Worm (Caenorhabditis elegans) whole organism, L2 larva: ENCODE results near the gene F32D8.8.
A peak's percentile ranks its signal among the peaks of the same experiment; 100 is the strongest.

ENCODE experiments used
- C34F6.9 ChIP-seq: fragments of 150-350 bp; optimal IDR thresholded peaks from 2 replicates; lab custom pipeline; 2014; ENCODE audit warnings: missing biosample characterization, missing genetic modification characterization
- F13H6.1 ChIP-seq: sonication (generic microtip); optimal IDR thresholded peaks from 2 replicates; lab custom pipeline; 2016; ENCODE audit warnings: missing genetic modification characterization, missing compliant biosample characterization
- R02D3.7 ChIP-seq: fragments of 150-350 bp; optimal IDR thresholded peaks from 2 replicates; lab custom pipeline; 2014; ENCODE audit warnings: missing biosample characterization, missing genetic modification characterization
- Y55F3AM.14 ChIP-seq: fragments of 200-800 bp; sonication (Bioruptor generic); optimal IDR thresholded peaks from 2 replicates; lab custom pipeline; 2018; ENCODE audit warnings: mild to moderate bottlenecking, missing genetic modification characterization, missing compliant biosample characterization
- ZK546.5 ChIP-seq: sonication (generic microtip); optimal IDR thresholded peaks from 2 replicates; lab custom pipeline; 2017; ENCODE audit warnings: missing biosample characterization, missing genetic modification characterization
- alr-1 ChIP-seq: fragments of 150-350 bp; optimal IDR thresholded peaks from 2 replicates; lab custom pipeline; 2014; ENCODE audit warnings: missing biosample characterization, missing genetic modification characterization
- aly-2 ChIP-seq: fragments of 150-350 bp; optimal IDR thresholded peaks from 2 replicates; lab custom pipeline; 2014; ENCODE audit warnings: missing biosample characterization, missing genetic modification characterization
- ama-1 ChIP-seq: fragments of 150-350 bp; optimal IDR thresholded peaks from 2 replicates; lab custom pipeline; 2018; ENCODE audit warnings: inconsistent platforms
- blmp-1 ChIP-seq: sonication (generic microtip); optimal IDR thresholded peaks from 2 replicates; lab custom pipeline; 2017; ENCODE audit warnings: missing genetic modification characterization, mild to moderate bottlenecking, missing compliant biosample characterization, antibody characterized with exemption, moderate library complexity; ENCODE audit not compliant: insufficient read depth
- ceh-16 ChIP-seq: fragments of 150-350 bp; optimal IDR thresholded peaks from 2 replicates; lab custom pipeline; 2014; ENCODE audit warnings: missing biosample characterization, missing genetic modification characterization
- crh-2 ChIP-seq: sonication (generic microtip); optimal IDR thresholded peaks from 2 replicates; lab custom pipeline; 2017; ENCODE audit warnings: missing biosample characterization, missing genetic modification characterization
- dmd-4 ChIP-seq: sonication (generic microtip); optimal IDR thresholded peaks from 2 replicates; lab custom pipeline; 2017; ENCODE audit warnings: missing biosample characterization, missing genetic modification characterization
- egl-27 ChIP-seq: sonication (generic microtip); optimal IDR thresholded peaks from 3 replicates; lab custom pipeline; 2017; ENCODE audit warnings: missing biosample characterization, missing genetic modification reagents, missing genetic modification characterization
- elt-1 ChIP-seq: fragments of 150-350 bp; optimal IDR thresholded peaks from 2 replicates; lab custom pipeline; 2014; ENCODE audit warnings: missing biosample characterization, missing genetic modification characterization
- fos-1 ChIP-seq: fragments of 150-350 bp; optimal IDR thresholded peaks from 2 replicates; lab custom pipeline; 2014; ENCODE audit warnings: missing biosample characterization, missing genetic modification characterization
- lin-13 ChIP-seq: fragments of 150-350 bp; optimal IDR thresholded peaks from 2 replicates; lab custom pipeline; 2014; ENCODE audit warnings: missing biosample characterization, missing genetic modification reagents, missing genetic modification characterization
- lsy-2 ChIP-seq, 2 experiments: fragments of 150-350 bp in 1 of 2; sonication (generic microtip) in 1 of 2; optimal IDR thresholded peaks; 2 replicates each; lab custom pipeline; 2014 to 2017; ENCODE audit warnings: missing biosample characterization in 2 of 2, missing genetic modification characterization in 2 of 2
- mab-5 ChIP-seq: fragments of 150-350 bp; optimal IDR thresholded peaks from 2 replicates; lab custom pipeline; 2014; ENCODE audit warnings: missing biosample characterization, missing genetic modification characterization
- mdl-1 ChIP-seq, 2 experiments: fragments of 150-350 bp in 1 of 2; sonication (generic microtip) in 1 of 2; optimal IDR thresholded peaks; 2 replicates each; lab custom pipeline; 2017; ENCODE audit warnings: missing biosample characterization in 2 of 2, missing genetic modification characterization in 2 of 2
- nhr-11 ChIP-seq: fragments of 150-350 bp; optimal IDR thresholded peaks from 2 replicates; lab custom pipeline; 2014; ENCODE audit warnings: missing biosample characterization, missing genetic modification characterization
- nhr-21 ChIP-seq: fragments of 150-350 bp; optimal IDR thresholded peaks from 2 replicates; lab custom pipeline; 2014; ENCODE audit warnings: missing biosample characterization, missing genetic modification characterization
- nhr-23 ChIP-seq: fragments of 150-350 bp; optimal IDR thresholded peaks from 2 replicates; lab custom pipeline; 2014; ENCODE audit warnings: missing biosample characterization, missing genetic modification reagents, missing genetic modification characterization
- nhr-237 ChIP-seq: fragments of 150-350 bp; optimal IDR thresholded peaks from 2 replicates; lab custom pipeline; 2014; ENCODE audit warnings: missing biosample characterization, missing genetic modification characterization
- nhr-25 ChIP-seq: fragments of 150-350 bp; sonication (generic microtip); optimal IDR thresholded peaks from 3 replicates; lab custom pipeline; 2014; ENCODE audit warnings: missing biosample characterization, missing genetic modification characterization
- peb-1 ChIP-seq: fragments of 150-350 bp; optimal IDR thresholded peaks from 2 replicates; lab custom pipeline; 2014; ENCODE audit warnings: missing biosample characterization, missing genetic modification characterization
- sma-3 ChIP-seq: sonication (generic microtip); optimal IDR thresholded peaks from 2 replicates; lab custom pipeline; 2016; ENCODE audit warnings: missing genetic modification reagents, missing genetic modification characterization, missing compliant biosample characterization
- sma-9 ChIP-seq, 2 experiments: fragments of 150-350 bp in 1 of 2; sonication (generic microtip) in 1 of 2; optimal IDR thresholded peaks; 2 replicates each; lab custom pipeline; 2014 to 2016; ENCODE audit warnings: missing genetic modification characterization in 2 of 2, mild to moderate bottlenecking in 1 of 2, missing biosample characterization in 1 of 2, missing compliant biosample characterization in 1 of 2, missing genetic modification reagents in 1 of 2, moderate library complexity in 1 of 2
- unc-39 ChIP-seq: fragments of 150-350 bp; optimal IDR thresholded peaks from 2 replicates; lab custom pipeline; 2014; ENCODE audit warnings: missing biosample characterization, missing genetic modification characterization
- unc-55 ChIP-seq: fragments of 150-350 bp; sonication (generic microtip); optimal IDR thresholded peaks from 3 replicates; lab custom pipeline; 2014; ENCODE audit warnings: missing biosample characterization, missing genetic modification reagents, missing genetic modification characterization
- unc-62 ChIP-seq: fragments of 150-350 bp; optimal IDR thresholded peaks from 2 replicates; lab custom pipeline; 2014; ENCODE audit warnings: missing biosample characterization, missing genetic modification reagents, missing genetic modification characterization
- zag-1 ChIP-seq: fragments of 150-350 bp; optimal IDR thresholded peaks from 2 replicates; lab custom pipeline; 2014; ENCODE audit warnings: missing biosample characterization, missing genetic modification characterization
- ztf-1 ChIP-seq: fragments of 200-800 bp; sonication (Bioruptor generic); conservative IDR thresholded peaks from 2 replicates; pipeline ENCODE4 v1.3.6; 2022; ENCODE audit warnings: missing genetic modification characterization, missing compliant biosample characterization
- ztf-4 ChIP-seq: fragments of 150-350 bp; optimal IDR thresholded peaks from 2 replicates; lab custom pipeline; 2014; ENCODE audit warnings: missing biosample characterization, missing genetic modification characterization

Gene F32D8.8

ce11 chrV:10890980-10891379, 11.6 kb downstream of the F32D8.8 start, which contains the start of gene F32D8.12 (continued):
- TF ChIP-seq nhr-11 (tag; lab: Kevin White, UChicago): no peak
- TF ChIP-seq egl-27: no peak
- no peak for TF ChIP-seq unc-39
- peak; percentile 49 for TF ChIP-seq C34F6.9 (tag; lab: Kevin White, UChicago)
- TF ChIP-seq F13H6.1 (tag; lab: Kevin White, UChicago): peak; percentile 16
- TF ChIP-seq nhr-237 (tag; lab: Kevin White, UChicago): no peak
- TF ChIP-seq R02D3.7 (tag; lab: Kevin White, UChicago): no peak
- peak; percentile 6 for TF ChIP-seq sma-3
- TF ChIP-seq unc-55 (GFP tag; lab: Kevin White, UChicago): peak; percentile 20
- TF ChIP-seq aly-2 (tag; lab: Kevin White, UChicago): no peak
- no peak for TF ChIP-seq nhr-23 (tag; lab: Kevin White, UChicago)
- TF ChIP-seq ama-1: no peak
- peak; percentile 13 for TF ChIP-seq blmp-1 (tag; lab: Kevin White, UChicago)
- peak; percentile 18 for TF ChIP-seq sma-9 (GFP tag; optimal IDR thresholded peaks at IDR 0.05; lab: Kevin White, UChicago)
- TF ChIP-seq sma-9 (tag; optimal IDR thresholded peaks at IDR 0.05; lab: Kevin White, UChicago): no peak
- TF ChIP-seq ZK546.5 (tag; lab: Kevin White, UChicago): no peak
- TF ChIP-seq ztf-4 (tag; lab: Kevin White, UChicago): no peak
- peak; percentile 61 for TF ChIP-seq fos-1
- peak in 1 of 2 experiments; percentile 55 for TF ChIP-seq lsy-2 (tag; optimal IDR thresholded peaks at IDR 0.05; lab: Kevin White, UChicago)

DNA sequence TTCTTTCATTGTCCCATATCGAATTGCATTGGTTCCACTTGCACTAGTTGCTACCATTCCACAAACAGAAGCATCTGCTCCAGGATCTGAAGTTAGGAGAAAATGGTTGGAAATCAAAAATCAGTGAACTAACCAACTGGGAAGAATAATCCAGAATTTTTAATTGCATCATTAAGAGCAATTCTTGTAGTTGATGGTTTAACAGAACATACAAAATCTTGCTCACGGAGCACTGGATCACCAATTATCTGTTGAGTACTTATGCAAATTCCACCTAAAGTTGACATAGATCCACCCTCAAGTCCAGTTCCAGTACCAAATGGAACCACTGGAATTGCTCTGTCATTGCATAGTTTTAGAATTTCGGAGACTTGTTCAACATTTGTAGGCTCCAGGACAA, 12.8 kb downstream of the F32D8.8 start:
- no peak for TF ChIP-seq dmd-4 (tag; lab: Kevin White, UChicago)
- no peak for TF ChIP-seq zag-1 (tag; lab: Kevin White, UChicago)
- peak; percentile 47 for TF ChIP-seq ama-1
- TF ChIP-seq elt-1 (tag; lab: Kevin White, UChicago): no peak
- no peak for TF ChIP-seq ztf-4 (tag; lab: Kevin White, UChicago)
- TF ChIP-seq ceh-16 (tag; lab: Kevin White, UChicago): no peak
- no peak for TF ChIP-seq unc-39

DNA sequence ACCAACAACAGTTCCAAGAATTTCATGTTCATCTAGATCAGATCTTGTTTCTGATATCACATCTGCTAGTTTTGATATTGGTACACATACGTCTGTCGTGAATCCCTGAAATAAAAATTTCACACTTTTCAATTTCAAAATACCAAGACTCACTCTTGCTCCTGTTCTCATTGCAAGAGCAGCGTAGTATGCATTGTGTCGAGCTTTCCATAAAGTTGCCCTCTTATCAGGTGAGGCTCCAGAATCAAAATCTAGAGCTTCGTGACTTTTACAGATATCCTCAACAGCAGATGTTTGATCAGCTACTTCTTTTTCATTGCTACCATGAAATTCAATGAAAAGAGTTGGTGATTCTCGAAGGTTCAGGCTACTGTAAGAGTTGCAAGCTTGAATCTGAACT, 13.5 kb downstream of the F32D8.8 start, which contains the start of gene F32D8.11:
TSS of gene F32D8.11 (minus strand) at position 101 of the 400 bp plus-strand sequence.
- no peak for TF ChIP-seq unc-62 (GFP tag; lab: Kevin White, UChicago)

DNA sequence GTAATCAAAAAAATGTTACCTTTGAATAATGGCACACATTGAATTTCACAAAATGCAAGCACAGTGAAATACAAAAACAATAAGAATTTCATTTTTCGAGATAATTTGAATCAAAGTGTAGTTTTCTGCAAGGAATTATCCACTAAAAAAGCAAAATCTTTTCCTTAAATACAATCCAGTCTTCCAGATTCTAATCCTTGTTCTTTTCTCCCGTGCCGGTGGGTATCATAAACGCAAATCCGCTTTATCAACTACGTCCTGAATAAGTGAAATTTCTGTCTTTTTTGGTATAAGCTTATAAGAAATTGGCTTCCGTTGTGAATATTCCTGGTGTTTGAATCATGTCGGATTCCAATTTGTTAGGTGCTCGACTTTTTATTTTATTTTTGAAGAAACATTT, 14.4 kb downstream of the F32D8.8 start:
- TF ChIP-seq Y55F3AM.14: no peak
- no peak for TF ChIP-seq ztf-1 (GFP tag; lab: Robert Waterston, UW)
- TF ChIP-seq sma-9 (GFP tag; optimal IDR thresholded peaks at IDR 0.05; lab: Kevin White, UChicago): peak; percentile 11
- no peak for TF ChIP-seq sma-9 (tag; optimal IDR thresholded peaks at IDR 0.05; lab: Kevin White, UChicago)
- no peak for TF ChIP-seq dmd-4 (tag; lab: Kevin White, UChicago)
- TF ChIP-seq lsy-2 (tag; optimal IDR thresholded peaks at IDR 0.05; lab: Kevin White, UChicago): no peak
- no peak for TF ChIP-seq nhr-11 (tag; lab: Kevin White, UChicago)
- TF ChIP-seq crh-2 (tag; lab: Kevin White, UChicago): no peak
- no peak for TF ChIP-seq F13H6.1 (tag; lab: Kevin White, UChicago)
- no peak for TF ChIP-seq nhr-21

DNA sequence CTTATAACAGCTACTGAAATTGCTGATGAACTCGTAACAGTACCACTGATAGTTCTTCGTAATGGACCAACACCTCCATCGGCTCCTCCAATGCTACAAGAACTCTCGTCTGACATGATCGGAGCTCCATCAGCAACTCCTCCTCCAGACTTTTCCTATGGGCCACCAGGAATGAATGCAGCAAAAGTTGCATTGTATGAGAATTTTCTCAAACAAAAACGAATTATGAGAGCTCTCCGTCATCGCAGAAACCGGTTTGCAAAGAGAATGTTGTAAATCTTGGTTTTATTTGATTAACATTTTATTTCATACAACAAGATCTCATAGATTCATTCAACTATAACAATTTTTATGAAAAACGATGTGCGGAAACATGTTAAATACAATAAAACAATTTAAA, 15.0 kb downstream of the F32D8.8 start:
- TF ChIP-seq alr-1 (tag; lab: Kevin White, UChicago) (no peak), Y55F3AM.14 (peak; percentile 83)
- TF ChIP-seq, all 48 proteins: peak for 1

ce11 chrV:10886405-10886887, 16.1 kb downstream of the F32D8.8 start, which contains the start of gene F32D8.3:
Gene F32D8.3 (plus strand): TSS chrV:10886837.
- TF ChIP-seq mab-5 (tag; lab: Kevin White, UChicago) (no peak), sma-9 (GFP tag; optimal IDR thresholded peaks at IDR 0.05; lab: Kevin White, UChicago) (peak; percentile 16), sma-9 (tag; optimal IDR thresholded peaks at IDR 0.05; lab: Kevin White, UChicago) (no peak), egl-27 (no peak), lsy-2 (tag; optimal IDR thresholded peaks at IDR 0.05; lab: Kevin White, UChicago) (no peak), nhr-21 (peak; percentile 39), peb-1 (tag; lab: Kevin White, UChicago) (no peak), blmp-1 (tag; lab: Kevin White, UChicago) (peak; percentile 71), nhr-25 (tag; lab: Kevin White, UChicago) (peak; percentile 19), mdl-1 (tag; optimal IDR thresholded peaks at IDR 0.05; lab: Kevin White, UChicago) (no peak), nhr-23 (tag; lab: Kevin White, UChicago) (no peak), lin-13 (GFP tag; lab: Kevin White, UChicago) (no peak)
